Worm (Caenorhabditis elegans) whole organism, young adult: ENCODE data around the gene C56C10.6.
A peak's percentile ranks its signal among the peaks of the same experiment; 100 is the strongest.

Experiments used
- B0336.3 ChIP-seq: fragments of 200-800 bp; sonication (Bioruptor generic); IDR thresholded peaks from 2 replicates; pipeline ENCODE4 v1.3.6; 2022; ENCODE audit warnings: missing genetic modification characterization, missing compliant biosample characterization
- C17E4.6 ChIP-seq: fragments of 200-800 bp; sonication (Bioruptor generic); IDR thresholded peaks from 2 replicates; pipeline ENCODE4 v1.3.6; 2022; ENCODE audit warnings: missing genetic modification reagents, missing genetic modification characterization, missing compliant biosample characterization
- F23B12.7 ChIP-seq: sonication (generic microtip); optimal IDR thresholded peaks from 2 replicates; lab custom pipeline; 2017; ENCODE audit warnings: missing genetic modification characterization, mild to moderate bottlenecking, missing compliant biosample characterization, antibody characterized with exemption, moderate library complexity; ENCODE audit not compliant: insufficient read depth
- F39B2.1 ChIP-seq: fragments of 200-800 bp; sonication (Bioruptor generic); IDR thresholded peaks from 2 replicates; pipeline ENCODE4 v1.3.6; 2022; ENCODE audit warnings: missing genetic modification reagents, missing genetic modification characterization, missing compliant biosample characterization
- F52B5.7 ChIP-seq: sonication (generic microtip); optimal IDR thresholded peaks from 2 replicates; lab custom pipeline; 2016; ENCODE audit warnings: mild to moderate bottlenecking, missing genetic modification characterization, missing compliant biosample characterization
- F57A8.1 ChIP-seq: fragments of 200-800 bp; sonication (Bioruptor generic); optimal IDR thresholded peaks from 2 replicates; lab custom pipeline; 2018; ENCODE audit warnings: mild to moderate bottlenecking, missing genetic modification characterization, moderate library complexity, missing compliant biosample characterization
- Y67H2A.10 ChIP-seq: fragments of 200-800 bp; sonication (Bioruptor generic); conservative IDR thresholded peaks from 2 replicates; pipeline ENCODE4 v1.3.6; 2022; ENCODE audit warnings: missing genetic modification reagents, missing genetic modification characterization, missing compliant biosample characterization
- Y95B8A.8 ChIP-seq: fragments of 200-800 bp; sonication (Bioruptor generic); IDR thresholded peaks from 2 replicates; pipeline ENCODE4 v1.3.6; 2022; ENCODE audit warnings: missing genetic modification reagents, missing genetic modification characterization, missing compliant biosample characterization
- akir-1 ChIP-seq: fragments of 200-800 bp; sonication (Bioruptor generic); optimal IDR thresholded peaks from 2 replicates; lab custom pipeline; 2018; ENCODE audit warnings: mild to moderate bottlenecking, missing genetic modification characterization, moderate library complexity, missing compliant biosample characterization
- aptf-2 ChIP-seq: fragments of 200-800 bp; sonication (Bioruptor generic); conservative IDR thresholded peaks from 2 replicates; pipeline ENCODE4 v1.3.6; 2022; ENCODE audit warnings: missing genetic modification reagents, missing genetic modification characterization, missing compliant biosample characterization
- aptf-3 ChIP-seq: fragments of 200-800 bp; sonication (Bioruptor generic); IDR thresholded peaks from 2 replicates; pipeline ENCODE4 v1.3.6; 2022; ENCODE audit warnings: missing genetic modification characterization, missing compliant biosample characterization
- attf-5 ChIP-seq: fragments of 200-800 bp; sonication (Bioruptor generic); optimal IDR thresholded peaks from 2 replicates; lab custom pipeline; 2018; ENCODE audit warnings: mild to moderate bottlenecking, missing genetic modification characterization, missing compliant biosample characterization
- attf-6 ChIP-seq: fragments of 200-800 bp; sonication (Bioruptor generic); IDR thresholded peaks from 2 replicates; pipeline ENCODE4 v1.3.6; 2022; ENCODE audit warnings: missing genetic modification reagents, missing genetic modification characterization, missing compliant biosample characterization
- cebp-2 ChIP-seq: fragments of 200-800 bp; sonication (Bioruptor generic); IDR thresholded peaks from 2 replicates; pipeline ENCODE4 v1.3.6; 2022; ENCODE audit warnings: missing genetic modification characterization, missing compliant biosample characterization
- ceh-100 ChIP-seq: fragments of 200-800 bp; sonication (Bioruptor generic); IDR thresholded peaks from 2 replicates; pipeline ENCODE4 v1.3.6; 2022; ENCODE audit warnings: missing genetic modification reagents, missing genetic modification characterization, missing compliant biosample characterization
- ceh-58 ChIP-seq: fragments of 200-800 bp; sonication (Bioruptor generic); IDR thresholded peaks from 2 replicates; pipeline ENCODE4 v1.3.6; 2022; ENCODE audit warnings: missing genetic modification characterization, missing compliant biosample characterization
- dpff-1 ChIP-seq: sonication (generic microtip); optimal IDR thresholded peaks from 2 replicates; lab custom pipeline; 2017; ENCODE audit warnings: mild to moderate bottlenecking, missing genetic modification characterization, missing compliant biosample characterization
- efl-1 ChIP-seq: fragments of 150-350 bp; optimal IDR thresholded peaks from 2 replicates; lab custom pipeline; 2014; ENCODE audit warnings: missing biosample characterization, missing genetic modification reagents, missing genetic modification characterization
- gei-17 ChIP-seq: fragments of 200-800 bp; sonication (Bioruptor generic); optimal IDR thresholded peaks from 2 replicates; lab custom pipeline; 2018; ENCODE audit warnings: mild to moderate bottlenecking, missing genetic modification characterization, missing compliant biosample characterization
- him-1 ChIP-seq: sonication (generic microtip); optimal IDR thresholded peaks from 2 replicates; lab custom pipeline; 2016; ENCODE audit warnings: missing genotype, missing genetic modification reagents, missing genetic modification characterization, missing compliant biosample characterization
- hmg-1.2 ChIP-seq: fragments of 200-800 bp; sonication (Bioruptor generic); IDR thresholded peaks from 2 replicates; pipeline ENCODE4 v1.3.6; 2022; ENCODE audit warnings: missing genetic modification reagents, missing genetic modification characterization, missing compliant biosample characterization
- hmg-20 ChIP-seq: fragments of 200-800 bp; sonication (Bioruptor generic); IDR thresholded peaks from 2 replicates; pipeline ENCODE4 v1.3.6; 2022; ENCODE audit warnings: missing genetic modification reagents, missing genetic modification characterization, missing compliant biosample characterization
- hrde-1 ChIP-seq: sonication (generic microtip); optimal IDR thresholded peaks from 2 replicates; lab custom pipeline; 2016; ENCODE audit warnings: missing genetic modification characterization, mild to moderate bottlenecking, missing compliant biosample characterization, moderate library complexity, missing genotype, missing genetic modification reagents, borderline replicate concordance
- let-607 ChIP-seq, 2 experiments: fragments of 200-800 bp in 1 of 2; sonication (Bioruptor generic) in 1 of 2; sonication (generic microtip) in 1 of 2; optimal IDR thresholded peaks; 2 replicates each; lab custom pipeline; 2016 to 2018; ENCODE audit warnings: mild to moderate bottlenecking in 2 of 2, missing compliant biosample characterization in 2 of 2, missing genetic modification characterization in 2 of 2, moderate library complexity in 2 of 2, missing genotype in 1 of 2
- lin-54 ChIP-seq: fragments of 200-800 bp; sonication (Bioruptor generic); optimal IDR thresholded peaks from 2 replicates; lab custom pipeline; 2018; ENCODE audit warnings: mild to moderate bottlenecking, missing genetic modification characterization, missing compliant biosample characterization
- lsl-1 ChIP-seq: fragments of 200-800 bp; sonication (Bioruptor generic); optimal IDR thresholded peaks from 2 replicates; lab custom pipeline; 2018; ENCODE audit warnings: mild to moderate bottlenecking, missing genetic modification characterization, moderate library complexity, missing compliant biosample characterization
- madf-10 ChIP-seq: sonication (generic microtip); optimal IDR thresholded peaks from 2 replicates; lab custom pipeline; 2016; ENCODE audit warnings: mild to moderate bottlenecking, missing genetic modification characterization, missing compliant biosample characterization
- madf-3 ChIP-seq: fragments of 200-800 bp; sonication (Bioruptor generic); IDR thresholded peaks from 2 replicates; pipeline ENCODE4 v1.3.6; 2022; ENCODE audit warnings: missing genetic modification reagents, missing genetic modification characterization, missing compliant biosample characterization
- mcd-1 ChIP-seq: fragments of 200-800 bp; sonication (Bioruptor generic); IDR thresholded peaks from 2 replicates; pipeline ENCODE4 v1.3.6; 2022; ENCODE audit warnings: missing genetic modification reagents, missing genetic modification characterization, missing compliant biosample characterization
- mxl-1 ChIP-seq: sonication (generic microtip); optimal IDR thresholded peaks from 2 replicates; lab custom pipeline; 2016; ENCODE audit warnings: missing genetic modification characterization, missing compliant biosample characterization
- nfya-1 ChIP-seq: sonication (generic microtip); optimal IDR thresholded peaks from 2 replicates; lab custom pipeline; 2017; ENCODE audit warnings: antibody characterized with exemption, missing compliant biosample characterization, missing genetic modification characterization, borderline replicate concordance; ENCODE audit not compliant: insufficient read depth
- nfyb-1 ChIP-seq: fragments of 200-800 bp; sonication (Bioruptor generic); IDR thresholded peaks from 2 replicates; pipeline ENCODE4 v1.3.6; 2022; ENCODE audit warnings: missing genetic modification reagents, missing genetic modification characterization, missing compliant biosample characterization
- nhr-27 ChIP-seq: fragments of 200-800 bp; sonication (Bioruptor generic); optimal IDR thresholded peaks from 2 replicates; lab custom pipeline; 2018; ENCODE audit warnings: mild to moderate bottlenecking, missing genetic modification characterization, moderate library complexity, missing compliant biosample characterization
- pbrm-1 ChIP-seq: fragments of 200-800 bp; sonication (Bioruptor generic); IDR thresholded peaks from 2 replicates; pipeline ENCODE4 v1.3.6; 2022; ENCODE audit warnings: missing genetic modification reagents, missing genetic modification characterization, missing compliant biosample characterization
- rcor-1 ChIP-seq: fragments of 200-800 bp; sonication (Bioruptor generic); IDR thresholded peaks from 2 replicates; pipeline ENCODE4 v1.3.6; 2022; ENCODE audit warnings: missing genetic modification reagents, missing genetic modification characterization, missing compliant biosample characterization
- sptf-2 ChIP-seq: fragments of 200-800 bp; sonication (Bioruptor generic); optimal IDR thresholded peaks from 2 replicates; lab custom pipeline; 2018; ENCODE audit warnings: mild to moderate bottlenecking, missing genetic modification characterization, missing compliant biosample characterization
- tbp1 ChIP-seq: fragments of 200-800 bp; sonication (Bioruptor generic); optimal IDR thresholded peaks from 2 replicates; lab custom pipeline; 2018; ENCODE audit warnings: mild to moderate bottlenecking, missing genetic modification characterization, missing compliant biosample characterization
- unc-130 ChIP-seq: sonication (generic microtip); optimal IDR thresholded peaks from 2 replicates; lab custom pipeline; 2016; ENCODE audit warnings: missing genetic modification reagents, missing genetic modification characterization, missing compliant biosample characterization
- xnd-1 ChIP-seq: sonication (generic microtip); optimal IDR thresholded peaks from 2 replicates; lab custom pipeline; 2016; ENCODE audit warnings: missing genotype, missing genetic modification reagents, missing genetic modification characterization, missing compliant biosample characterization
- zim-3 ChIP-seq: sonication (generic microtip); optimal IDR thresholded peaks from 2 replicates; lab custom pipeline; 2017; ENCODE audit warnings: mild to moderate bottlenecking, missing genetic modification characterization, moderate library complexity, missing compliant biosample characterization
- ztf-22 ChIP-seq: fragments of 200-800 bp; sonication (Bioruptor generic); optimal IDR thresholded peaks from 2 replicates; lab custom pipeline; 2018; ENCODE audit warnings: mild to moderate bottlenecking, missing genetic modification characterization, moderate library complexity, missing compliant biosample characterization
- ztf-25 ChIP-seq: fragments of 200-800 bp; sonication (Bioruptor generic); IDR thresholded peaks from 2 replicates; pipeline ENCODE4 v1.3.6; 2022; ENCODE audit warnings: missing genetic modification reagents, missing genetic modification characterization, missing compliant biosample characterization
- ztf-26 ChIP-seq: sonication (generic microtip); optimal IDR thresholded peaks from 2 replicates; lab custom pipeline; 2017; ENCODE audit warnings: missing genetic modification characterization, missing compliant biosample characterization
- ztf-3 ChIP-seq: fragments of 200-800 bp; sonication (Bioruptor generic); optimal IDR thresholded peaks from 2 replicates; lab custom pipeline; 2018; ENCODE audit warnings: mild to moderate bottlenecking, missing genetic modification characterization, missing compliant biosample characterization

C56C10.6 gene

ce11 chrII:6587264-6587870 is 6.2 kb upstream of the C56C10.6 start, which contains the start of gene C56C10.7 (continued):
- TF ChIP-seq F39B2.1 (GFP tag; lab: Robert Waterston, UW) = peak; percentile 91
- TF ChIP-seq attf-6 = peak; percentile 85
- peak; percentile 62; the same call in 1 of the 2 replicates for TF ChIP-seq C17E4.6
- TF ChIP-seq him-1 (tag; lab: Kevin White, UChicago) = peak; percentile 19
- TF ChIP-seq ceh-100 (GFP tag; lab: Robert Waterston, UW) = peak; percentile 63
- TF ChIP-seq attf-5 (GFP tag; lab: Kevin White, UChicago) = no peak
- peak; percentile 69; the same call in 1 of the 2 replicates for TF ChIP-seq nfyb-1 (GFP tag; lab: Robert Waterston, UW)
- peak; percentile 38 for TF ChIP-seq xnd-1
- no peak for TF ChIP-seq F23B12.7 (tag; lab: Kevin White, UChicago)
- peak; percentile 62 for TF ChIP-seq hrde-1 (tag; lab: Kevin White, UChicago)
- no peak for TF ChIP-seq Y67H2A.10
- TF ChIP-seq ztf-25 = peak; percentile 66; the same call in 1 of the 2 replicates
- peak; percentile 63 for TF ChIP-seq tbp1
- no peak for TF ChIP-seq F57A8.1
- no peak for TF ChIP-seq Y95B8A.8 (GFP tag; lab: Robert Waterston, UW)
- no peak for TF ChIP-seq zim-3
- TF ChIP-seq madf-3 (GFP tag; lab: Robert Waterston, UW) = peak; percentile 94
- TF ChIP-seq ztf-26 (tag; lab: Kevin White, UChicago) = peak; percentile 34
- peak; percentile 68 for TF ChIP-seq rcor-1
- peak; percentile 72; the same call in 1 of the 2 replicates for TF ChIP-seq pbrm-1 (GFP tag; lab: Robert Waterston, UW)
- TF ChIP-seq ceh-58 (GFP tag; lab: Robert Waterston, UW) = peak; percentile 76; the same call in 1 of the 2 replicates
- TF ChIP-seq lsl-1 (GFP tag; lab: Kevin White, UChicago) = peak; percentile 17
- TF ChIP-seq F52B5.7 = peak; percentile 36
- TF ChIP-seq ztf-22 = no peak
- no peak for TF ChIP-seq sptf-2 (GFP tag; lab: Kevin White, UChicago)
- TF ChIP-seq unc-130 = peak; percentile 57
- TF ChIP-seq madf-10 (tag; lab: Kevin White, UChicago) = peak; percentile 34
- no peak for TF ChIP-seq efl-1 (GFP tag; lab: Kevin White, UChicago)
- TF ChIP-seq mxl-1 (tag; lab: Kevin White, UChicago) = peak; percentile 10
- TF ChIP-seq aptf-3 = peak; percentile 60; the same call in 1 of the 2 replicates
- peak; percentile 78; the same call in 1 of the 2 replicates for TF ChIP-seq cebp-2
- TF ChIP-seq lin-54 = peak; percentile 79

DNA sequence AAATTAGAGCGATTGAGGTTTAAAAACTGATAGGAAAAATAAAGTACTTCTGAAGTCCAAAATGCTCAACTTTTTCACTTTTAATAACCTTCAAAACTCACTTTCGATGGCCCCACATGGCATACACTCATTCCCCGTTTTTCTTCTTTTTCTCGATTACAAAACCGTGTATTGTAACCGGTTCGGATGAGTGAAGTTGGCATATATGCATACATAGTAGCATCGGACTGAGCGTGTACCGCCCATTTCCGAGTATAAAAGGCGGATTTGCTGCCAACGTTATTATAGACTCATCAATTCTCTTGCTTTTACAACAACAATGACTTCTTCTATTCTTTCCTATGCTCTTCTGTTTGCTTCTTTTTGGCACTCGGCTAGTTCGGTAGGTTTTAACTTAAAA is 1.6 kb upstream of the C56C10.6 start, which contains the start of gene C56C10.4:
C56C10.4 (plus strand) TSS at position 301 of the 400 bp plus-strand sequence.
- TF ChIP-seq hmg-20 (GFP tag; lab: Robert Waterston, UW) = no peak
- TF ChIP-seq nfyb-1 (GFP tag; lab: Robert Waterston, UW) = no peak
- no peak for TF ChIP-seq cebp-2
- no peak for TF ChIP-seq attf-5 (GFP tag; lab: Kevin White, UChicago)

DNA sequence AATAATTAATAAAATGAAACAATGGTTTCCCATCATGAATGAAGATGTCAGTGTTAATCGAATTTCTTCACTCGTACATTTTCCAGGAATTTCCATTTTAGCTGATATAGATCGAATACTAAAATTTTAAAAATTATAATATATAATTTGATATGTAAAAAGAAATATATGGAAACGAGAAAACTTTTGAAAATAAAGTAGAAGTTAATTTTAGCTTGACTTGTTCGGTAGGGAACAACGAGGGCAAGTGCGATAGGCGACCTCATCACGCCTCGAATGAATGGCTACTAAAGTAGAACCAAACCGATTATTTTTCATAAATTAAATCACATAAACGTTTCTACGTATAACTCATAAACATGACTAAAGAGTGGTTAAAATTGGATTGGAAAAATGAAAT is 2.8 kb downstream of the C56C10.6 start, which contains the start of gene sra-31:
sra-31 (minus strand) TSS at position 101 of the 400 bp plus-strand sequence.
- TF ChIP-seq ztf-3 (GFP tag; lab: Kevin White, UChicago) = no peak

DNA sequence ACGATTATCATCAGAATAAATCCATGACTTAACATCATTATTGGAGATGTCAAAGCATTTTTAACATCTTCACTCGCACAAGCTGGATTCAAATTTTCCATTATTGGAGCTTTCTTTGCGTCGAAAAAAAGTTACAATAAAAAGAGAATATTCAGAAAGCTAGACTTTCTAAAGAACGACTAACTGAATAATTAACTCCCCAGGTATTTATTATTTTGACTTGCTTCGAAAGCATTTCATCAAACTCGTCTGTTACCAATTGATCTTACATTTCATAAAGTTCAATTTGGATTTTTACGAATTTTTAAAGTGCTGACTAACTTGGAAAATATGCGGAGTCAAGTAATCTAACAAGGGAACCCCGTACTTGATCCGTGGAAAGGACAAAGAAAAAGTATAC is 5.5 kb downstream of the C56C10.6 start, which contains the start of gene sra-29:
sra-29 (minus strand) TSS at position 101 of the 400 bp plus-strand sequence.
- TF ChIP-seq C17E4.6 = no peak
- no peak for TF ChIP-seq nfya-1 (tag; lab: Kevin White, UChicago)
- TF ChIP-seq let-607 (tag; optimal IDR thresholded peaks at IDR 0.05; lab: Kevin White, UChicago) = no peak
- no peak for TF ChIP-seq mcd-1 (GFP tag; lab: Robert Waterston, UW)
- TF ChIP-seq aptf-2 (GFP tag; lab: Robert Waterston, UW) = no peak
- no peak for TF ChIP-seq akir-1 (GFP tag; lab: Kevin White, UChicago)
- TF ChIP-seq aptf-3 = no peak
- TF ChIP-seq B0336.3 = no peak
- TF ChIP-seq ceh-100 (GFP tag; lab: Robert Waterston, UW) = no peak
- TF ChIP-seq dpff-1 (tag; lab: Kevin White, UChicago) = no peak
- no peak for TF ChIP-seq hmg-1.2 (GFP tag; lab: Robert Waterston, UW)
- no peak for TF ChIP-seq gei-17
- TF ChIP-seq nhr-27 (tag; lab: Kevin White, UChicago) = no peak
